Fruit fly (Drosophila melanogaster) whole organism, pupa: Measurements from ENCODE around the gene CG17325.

Experiments
- CG10348 ChIP-seq: fragments of 200-800 bp; sonication (Bioruptor generic); IDR thresholded peaks from 2 replicates; pipeline ENCODE4 v1.3.6; 2022; ENCODE audit warnings: missing biosample characterization, missing genetic modification characterization
- CG12605 ChIP-seq: fragments of 200-800 bp; sonication (Bioruptor generic); IDR thresholded peaks from 2 replicates; pipeline ENCODE4 v1.3.6; 2022; ENCODE audit warnings: missing biosample characterization, missing genetic modification characterization
- CG13204 ChIP-seq: fragments of 200-800 bp; sonication (Bioruptor generic); optimal IDR thresholded peaks from 2 replicates; lab custom pipeline; 2018; ENCODE audit warnings: missing biosample characterization, mild to moderate bottlenecking, missing genetic modification characterization, moderate library complexity
- CG14655 ChIP-seq: fragments of 200-800 bp; sonication (Bioruptor generic); optimal IDR thresholded peaks from 3 replicates; lab custom pipeline; 2017; ENCODE audit warnings: mild to moderate bottlenecking, missing biosample characterization, missing genetic modification reagents, missing genetic modification characterization
- CG15710 ChIP-seq: fragments of 200-800 bp; sonication (Bioruptor generic); optimal IDR thresholded peaks from 2 replicates; lab custom pipeline; 2018; ENCODE audit warnings: missing biosample characterization, mild to moderate bottlenecking, missing genetic modification characterization, moderate library complexity
- CG17806 ChIP-seq: fragments of 200-800 bp; sonication (Bioruptor generic); optimal IDR thresholded peaks from 2 replicates; lab custom pipeline; 2018; ENCODE audit warnings: missing biosample characterization, mild to moderate bottlenecking, missing genetic modification characterization, moderate library complexity
- CG32121 ChIP-seq: fragments of 200-800 bp; sonication (Bioruptor generic); IDR thresholded peaks from 2 replicates; pipeline ENCODE4 v1.3.6; 2022; ENCODE audit warnings: missing biosample characterization, missing genetic modification characterization
- CG34367 ChIP-seq: fragments of 200-800 bp; sonication (Bioruptor generic); optimal IDR thresholded peaks from 2 replicates; lab custom pipeline; 2018; ENCODE audit warnings: missing biosample characterization, mild to moderate bottlenecking, missing genetic modification characterization
- CG4496 ChIP-seq: fragments of 200-800 bp; sonication (Bioruptor generic); IDR thresholded peaks from 3 replicates; pipeline ENCODE4 v1.3.6; 2022; ENCODE audit warnings: missing biosample characterization, missing genetic modification characterization
- CG8159 ChIP-seq: fragments of 200-800 bp; sonication (Bioruptor generic); optimal IDR thresholded peaks from 3 replicates; lab custom pipeline; 2018; ENCODE audit warnings: missing biosample characterization, mild to moderate bottlenecking, missing genetic modification characterization, moderate library complexity
- CG8301 ChIP-seq: fragments of 200-800 bp; sonication (Bioruptor generic); optimal IDR thresholded peaks from 2 replicates; lab custom pipeline; 2018; ENCODE audit warnings: missing biosample characterization, mild to moderate bottlenecking, missing genetic modification characterization
- CG9948 ChIP-seq: fragments of 200-800 bp; sonication (Bioruptor generic); optimal IDR thresholded peaks from 2 replicates; lab custom pipeline; 2018; ENCODE audit warnings: missing biosample characterization, mild to moderate bottlenecking, missing genetic modification characterization, moderate library complexity
- D1 ChIP-seq: fragments of 200-800 bp; sonication (Bioruptor generic); optimal IDR thresholded peaks from 2 replicates; lab custom pipeline; 2018; ENCODE audit warnings: missing biosample characterization, mild to moderate bottlenecking, missing genetic modification characterization, moderate library complexity
- EcR ChIP-seq: fragments of 200-800 bp; sonication (Bioruptor generic); optimal IDR thresholded peaks from 3 replicates; lab custom pipeline; 2019; ENCODE audit warnings: missing biosample characterization, missing genetic modification characterization, mild to moderate bottlenecking, moderate library complexity, missing genetic modification reagents
- Ets98B ChIP-seq: fragments of 200-800 bp; sonication (Bioruptor generic); IDR thresholded peaks from 2 replicates; pipeline ENCODE4 v1.3.6; 2022; ENCODE audit warnings: missing biosample characterization, missing genetic modification characterization
- Pif1A ChIP-seq: fragments of 200-800 bp; sonication (Bioruptor generic); optimal IDR thresholded peaks from 3 replicates; lab custom pipeline; 2016; ENCODE audit warnings: missing biosample characterization, missing genetic modification characterization
- Pif1B ChIP-seq: fragments of 200-800 bp; sonication (Bioruptor generic); optimal IDR thresholded peaks from 3 replicates; lab custom pipeline; 2016; ENCODE audit warnings: missing biosample characterization, missing genetic modification characterization
- Snoo ChIP-seq: fragments of 200-800 bp; sonication (Bioruptor generic); optimal IDR thresholded peaks from 3 replicates; lab custom pipeline; 2017; ENCODE audit warnings: missing biosample characterization, mild to moderate bottlenecking, missing genetic modification characterization, inconsistent platforms
- fd96Ca ChIP-seq: fragments of 200-800 bp; sonication (Bioruptor generic); IDR thresholded peaks from 3 replicates; pipeline ENCODE4 v1.3.6; 2022; ENCODE audit warnings: missing biosample characterization, missing genetic modification characterization
- gl ChIP-seq: fragments of 200-800 bp; sonication (Bioruptor generic); optimal IDR thresholded peaks from 2 replicates; lab custom pipeline; 2018; ENCODE audit warnings: missing biosample characterization, mild to moderate bottlenecking, missing genetic modification characterization
- rn ChIP-seq: fragments of 200-800 bp; sonication (Bioruptor generic); IDR thresholded peaks from 2 replicates; pipeline ENCODE4 v1.3.6; 2022; ENCODE audit warnings: missing biosample characterization, missing genetic modification characterization

CG17325 gene

DNA sequence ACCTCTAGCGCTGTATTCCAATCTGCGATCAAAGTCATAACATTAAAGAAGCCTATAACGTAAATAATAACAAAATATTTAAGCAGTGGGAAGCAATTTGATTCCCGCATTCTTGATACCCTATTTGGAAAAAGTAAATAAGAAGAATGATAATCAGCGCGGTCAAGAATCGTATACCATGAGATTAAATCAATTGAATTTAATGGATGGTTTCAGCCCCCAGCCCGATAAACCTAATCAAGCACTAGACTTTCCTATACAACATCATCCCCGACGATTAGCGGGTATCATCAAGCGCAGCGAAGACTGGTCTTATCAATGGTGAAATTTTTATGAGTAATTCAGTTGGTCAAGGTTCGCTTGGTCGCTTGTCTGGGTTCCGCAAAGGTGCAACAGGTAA is 31.1 kb downstream of the CG17325 start:
- TF ChIP-seq CG8159 (tag; lab: Kevin White, UChicago) (no peak), CG32121 (GFP tag; lab: Robert Waterston, UW) (no peak), rn (GFP tag; lab: Robert Waterston, UW) (no peak), fd96Ca (GFP tag; lab: Robert Waterston, UW) (no peak), CG13204 (GFP tag; lab: Kevin White, UChicago) (no peak), EcR (GFP tag; lab: Kevin White, UChicago) (no peak)

DNA sequence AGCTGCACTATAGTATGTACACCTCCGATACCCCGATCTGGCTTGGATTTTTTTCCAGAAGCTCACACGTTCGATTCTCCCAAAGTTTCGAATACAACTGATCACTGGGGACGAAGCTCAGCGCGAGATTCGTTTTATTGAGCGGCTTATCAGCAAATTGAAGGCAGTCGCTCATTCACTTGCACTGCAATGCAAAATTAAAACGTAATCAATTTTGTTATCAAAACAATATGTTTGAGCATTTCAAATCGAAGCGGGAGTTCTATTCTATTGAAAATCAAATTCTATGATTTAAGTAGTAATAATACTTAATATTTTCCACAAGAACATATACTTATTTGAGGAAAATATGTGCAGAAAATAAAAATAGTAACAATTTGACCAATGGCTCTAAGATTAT is 32.0 kb downstream of the CG17325 start, which contains the start of gene CG33120:
CG33120 (minus strand) TSS at position 101 of the 400 bp plus-strand sequence.
- TF ChIP-seq CG14655 (GFP tag; lab: Kevin White, UChicago) = no peak
- TF ChIP-seq CG9948 (tag; lab: Kevin White, UChicago) = no peak
- no peak for TF ChIP-seq CG12605 (GFP tag; lab: Robert Waterston, UW)
- TF ChIP-seq CG13204 (GFP tag; lab: Kevin White, UChicago) = no peak
- no peak for TF ChIP-seq CG32121 (GFP tag; lab: Robert Waterston, UW)
- no peak for TF ChIP-seq CG4496
- TF ChIP-seq CG8301 (tag; lab: Kevin White, UChicago) = no peak
- no peak for TF ChIP-seq fd96Ca (GFP tag; lab: Robert Waterston, UW)
- no peak for TF ChIP-seq Pif1A (GFP tag; lab: Kevin White, UChicago)
- no peak for TF ChIP-seq CG8159 (tag; lab: Kevin White, UChicago)
- no peak for TF ChIP-seq Ets98B (GFP tag; lab: Robert Waterston, UW)
- no peak for TF ChIP-seq D1 (tag; lab: Kevin White, UChicago)
- TF ChIP-seq Pif1B (GFP tag; lab: Kevin White, UChicago) = no peak
- TF ChIP-seq EcR (GFP tag; lab: Kevin White, UChicago) = no peak
- TF ChIP-seq CG15710 (tag; lab: Kevin White, UChicago) = no peak
- TF ChIP-seq gl = no peak
- TF ChIP-seq, all 21 proteins: peak for 0

DNA sequence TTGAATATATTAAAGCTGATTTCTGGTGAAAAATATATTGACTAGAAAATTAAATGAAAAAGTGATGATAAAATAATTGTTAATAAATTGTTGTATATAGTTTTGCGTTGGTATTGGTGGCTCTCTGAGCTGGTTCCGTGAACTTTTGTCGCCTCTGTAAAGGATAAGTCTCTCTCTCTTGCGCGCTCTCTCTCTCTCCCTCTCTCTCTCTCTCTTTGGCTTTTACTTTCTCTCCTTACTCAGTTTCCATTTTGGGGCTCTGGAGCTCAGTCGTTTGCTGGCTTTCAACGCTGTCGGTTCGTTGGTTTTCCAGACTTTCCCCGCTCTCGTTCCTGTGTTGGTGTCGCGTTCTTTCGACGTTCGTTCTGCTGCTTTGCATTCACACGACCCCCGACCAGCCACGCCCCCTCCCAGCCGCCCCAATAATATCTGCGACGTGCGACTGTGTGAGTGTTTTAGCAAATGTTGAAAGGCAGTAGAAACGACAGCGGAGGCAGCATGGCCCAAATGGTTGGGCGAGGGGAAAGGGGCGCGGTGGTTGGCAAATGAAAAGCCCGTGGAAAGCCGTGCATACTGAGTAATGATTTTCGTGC is 32.6 kb downstream of the CG17325 start, which contains the start of gene CG17321:
CG17321 (plus strand) TSS at position 268 of the 593 bp plus-strand sequence.
- TF ChIP-seq Pif1A (GFP tag; lab: Kevin White, UChicago) (no peak), CG13204 (GFP tag; lab: Kevin White, UChicago) (no peak), CG4496 (no peak), Ets98B (GFP tag; lab: Robert Waterston, UW) (no peak), Pif1B (GFP tag; lab: Kevin White, UChicago) (peak; percentile 15), fd96Ca (GFP tag; lab: Robert Waterston, UW) (no peak), gl (no peak)

DNA sequence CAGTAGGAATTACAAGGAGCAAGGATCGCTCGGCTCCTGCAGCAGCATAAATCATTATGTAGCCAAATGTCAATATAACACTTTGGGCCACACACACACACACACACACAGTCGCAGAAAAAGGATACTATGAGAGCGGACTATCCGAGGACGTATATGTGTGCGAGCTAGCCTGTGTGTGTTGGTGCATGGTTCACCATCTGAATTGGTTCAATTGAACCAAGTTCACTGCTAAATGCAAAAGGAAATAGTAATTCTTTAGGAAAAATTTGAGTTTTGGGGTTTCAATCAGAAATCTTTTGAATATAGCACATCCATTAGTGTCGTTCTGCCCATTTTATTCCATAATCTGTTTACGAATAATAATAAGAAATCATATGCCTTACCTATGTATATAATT is 33.7 kb downstream of the CG17325 start:
- TF ChIP-seq rn (GFP tag; lab: Robert Waterston, UW) (no peak), CG8159 (tag; lab: Kevin White, UChicago) (no peak), CG12605 (GFP tag; lab: Robert Waterston, UW) (no peak), CG4496 (no peak), CG10348 (GFP tag; lab: Robert Waterston, UW) (no peak), Pif1B (GFP tag; lab: Kevin White, UChicago) (no peak), CG34367 (no peak), fd96Ca (GFP tag; lab: Robert Waterston, UW) (no peak), CG9948 (tag; lab: Kevin White, UChicago) (no peak), CG17806 (no peak), CG32121 (GFP tag; lab: Robert Waterston, UW) (no peak), CG14655 (GFP tag; lab: Kevin White, UChicago) (no peak), CG8301 (tag; lab: Kevin White, UChicago) (no peak), Pif1A (GFP tag; lab: Kevin White, UChicago) (no peak), Ets98B (GFP tag; lab: Robert Waterston, UW) (no peak), CG13204 (GFP tag; lab: Kevin White, UChicago) (no peak), EcR (GFP tag; lab: Kevin White, UChicago) (no peak), gl (no peak), Snoo (tag; lab: Kevin White, UChicago) (no peak), CG15710 (tag; lab: Kevin White, UChicago) (no peak)

DNA sequence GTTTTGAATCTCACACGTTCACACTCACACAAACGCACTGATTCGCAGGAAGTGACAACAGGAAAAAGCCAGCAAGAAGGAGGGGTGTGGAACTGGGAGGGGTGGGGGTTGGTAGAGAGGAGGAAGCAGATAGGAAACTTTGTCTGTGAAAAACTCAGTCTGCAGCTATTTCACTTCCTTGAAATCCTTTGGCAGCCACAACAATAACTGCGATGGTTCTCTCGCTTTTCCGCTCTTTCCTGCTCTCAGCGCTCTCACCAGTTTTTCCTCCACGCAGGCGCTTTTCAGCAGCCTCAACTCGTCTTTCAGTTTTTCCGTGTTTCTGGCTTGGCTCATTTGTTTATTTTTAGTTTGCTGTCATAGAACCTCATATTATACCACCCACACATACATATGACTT is 34.4 kb downstream of the CG17325 start:
- TF ChIP-seq EcR (GFP tag; lab: Kevin White, UChicago) (no peak), gl (no peak), CG13204 (GFP tag; lab: Kevin White, UChicago) (no peak), CG9948 (tag; lab: Kevin White, UChicago) (no peak), CG12605 (GFP tag; lab: Robert Waterston, UW) (no peak), CG32121 (GFP tag; lab: Robert Waterston, UW) (no peak), D1 (tag; lab: Kevin White, UChicago) (no peak), CG8301 (tag; lab: Kevin White, UChicago) (no peak), fd96Ca (GFP tag; lab: Robert Waterston, UW) (no peak), CG8159 (tag; lab: Kevin White, UChicago) (no peak), CG14655 (GFP tag; lab: Kevin White, UChicago) (no peak), Pif1B (GFP tag; lab: Kevin White, UChicago) (no peak), CG17806 (no peak), CG4496 (no peak)

DNA sequence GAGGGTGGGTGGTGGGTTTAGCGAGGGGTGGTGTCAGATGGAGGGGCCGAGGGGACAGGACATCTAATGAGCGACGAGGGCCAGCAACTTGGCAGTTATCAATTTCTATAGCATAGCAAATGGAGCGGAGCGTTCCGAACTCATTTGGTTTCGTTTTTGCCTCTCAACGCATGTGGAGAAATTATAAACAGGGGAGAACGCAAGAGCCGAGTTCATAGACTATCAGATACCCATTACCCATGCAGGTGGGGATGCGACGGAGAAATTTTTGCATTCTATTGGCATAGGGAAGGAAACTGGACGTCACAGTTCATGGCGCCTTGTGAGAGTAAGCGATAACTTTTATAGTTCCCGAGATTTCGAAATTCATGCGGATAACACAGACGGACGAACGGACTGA is 39.8 kb downstream of the CG17325 start:
- TF ChIP-seq CG8301 (tag; lab: Kevin White, UChicago) (no peak), Snoo (tag; lab: Kevin White, UChicago) (no peak), CG12605 (GFP tag; lab: Robert Waterston, UW) (no peak), CG9948 (tag; lab: Kevin White, UChicago) (no peak), CG17806 (no peak), CG4496 (no peak), fd96Ca (GFP tag; lab: Robert Waterston, UW) (no peak), CG32121 (GFP tag; lab: Robert Waterston, UW) (no peak), CG14655 (GFP tag; lab: Kevin White, UChicago) (no peak), CG15710 (tag; lab: Kevin White, UChicago) (no peak)
